Fruit fly (Drosophila melanogaster) whole organism, embryonic: Measurements from ENCODE around the gene HDAC1.

Source experiments
- CG10147 ChIP-seq: fragments of 200-800 bp; sonication (Bioruptor generic); optimal IDR thresholded peaks from 2 replicates; lab custom pipeline; 2019; ENCODE audit warnings: missing biosample characterization, mild to moderate bottlenecking, missing genetic modification characterization, moderate library complexity
- CG1024 ChIP-seq: fragments of 200-800 bp; sonication (Bioruptor generic); IDR thresholded peaks from 2 replicates; pipeline ENCODE4 v1.3.6; 2022; ENCODE audit warnings: missing biosample characterization, missing genetic modification characterization
- CG10321 ChIP-seq: fragments of 200-800 bp; sonication (Bioruptor generic); IDR thresholded peaks from 2 replicates; pipeline ENCODE4 v1.3.6; 2022; ENCODE audit warnings: missing biosample characterization, missing genetic modification characterization
- CG10959 ChIP-seq: fragments of 200-800 bp; sonication (Bioruptor generic); IDR thresholded peaks from 2 replicates; pipeline ENCODE4 v1.3.6; 2022; ENCODE audit warnings: missing biosample characterization, missing genetic modification characterization
- CG11695 ChIP-seq: fragments of 200-800 bp; sonication (Bioruptor generic); IDR thresholded peaks from 3 replicates; pipeline ENCODE4 v1.3.6; 2022; ENCODE audit warnings: missing biosample characterization, missing genetic modification characterization
- CG11696 ChIP-seq: fragments of 200-800 bp; sonication (Bioruptor generic); IDR thresholded peaks from 2 replicates; pipeline ENCODE4 v1.3.6; 2022; ENCODE audit warnings: missing biosample characterization, missing genetic modification characterization
- CG12391 ChIP-seq: fragments of 200-800 bp; sonication (Bioruptor generic); optimal IDR thresholded peaks from 3 replicates; lab custom pipeline; 2018; ENCODE audit warnings: missing biosample characterization, mild to moderate bottlenecking, missing genetic modification characterization, moderate library complexity
- CG12942 ChIP-seq: fragments of 200-800 bp; sonication (Bioruptor generic); optimal IDR thresholded peaks from 3 replicates; lab custom pipeline; 2016; ENCODE audit warnings: missing biosample characterization, missing genetic modification characterization
- CG14667 ChIP-seq: fragments of 200-800 bp; sonication (Bioruptor generic); IDR thresholded peaks from 2 replicates; pipeline ENCODE4 v1.3.6; 2022; ENCODE audit warnings: missing biosample characterization, missing genetic modification characterization
- CG1603 ChIP-seq: fragments of 200-800 bp; sonication (Bioruptor generic); optimal IDR thresholded peaks from 2 replicates; lab custom pipeline; 2019; ENCODE audit warnings: missing biosample characterization, mild to moderate bottlenecking, missing genetic modification characterization, moderate library complexity
- CG16863 ChIP-seq: fragments of 200-800 bp; sonication (Bioruptor generic); optimal IDR thresholded peaks from 3 replicates; lab custom pipeline; 2016; ENCODE audit warnings: missing biosample characterization, missing genetic modification characterization
- CG17568 ChIP-seq: fragments of 200-800 bp; sonication (Bioruptor generic); optimal IDR thresholded peaks from 2 replicates; lab custom pipeline; 2018; ENCODE audit warnings: missing biosample characterization, mild to moderate bottlenecking, missing genetic modification characterization, moderate library complexity
- CG2116 ChIP-seq: fragments of 200-800 bp; sonication (Bioruptor generic); optimal IDR thresholded peaks from 3 replicates; lab custom pipeline; 2018; ENCODE audit warnings: missing biosample characterization, mild to moderate bottlenecking, missing genetic modification characterization
- CG2678 ChIP-seq: fragments of 200-800 bp; sonication (Bioruptor generic); optimal IDR thresholded peaks from 3 replicates; lab custom pipeline; 2019; ENCODE audit warnings: missing biosample characterization, mild to moderate bottlenecking, missing genetic modification characterization, moderate library complexity
- CG30020 ChIP-seq: fragments of 200-800 bp; optimal IDR thresholded peaks from 2 replicates; lab custom pipeline; 2019; ENCODE audit warnings: missing biosample characterization, mild to moderate bottlenecking, missing genetic modification characterization, moderate library complexity
- CG31224 ChIP-seq: fragments of 200-800 bp; sonication (Bioruptor generic); IDR thresholded peaks from 2 replicates; pipeline ENCODE4 v1.3.6; 2022; ENCODE audit warnings: missing biosample characterization, missing genetic modification characterization
- CG3838 ChIP-seq: fragments of 200-800 bp; sonication (Bioruptor generic); optimal IDR thresholded peaks from 3 replicates; lab custom pipeline; 2016; ENCODE audit warnings: missing biosample characterization, missing genetic modification characterization
- CG4730 ChIP-seq: fragments of 200-800 bp; sonication (Bioruptor generic); IDR thresholded peaks from 2 replicates; pipeline ENCODE4 v1.3.6; 2022; ENCODE audit warnings: missing biosample characterization, missing genetic modification characterization
- CG6254 ChIP-seq: fragments of 200-800 bp; sonication (Bioruptor generic); optimal IDR thresholded peaks from 3 replicates; lab custom pipeline; 2017; ENCODE audit warnings: mild to moderate bottlenecking, missing biosample characterization, missing genetic modification reagents, missing genetic modification characterization
- CG6813 ChIP-seq: fragments of 200-800 bp; sonication (Bioruptor generic); optimal IDR thresholded peaks from 2 replicates; lab custom pipeline; 2017; ENCODE audit warnings: missing biosample characterization, missing genetic modification characterization, mild to moderate bottlenecking, moderate library complexity, missing genetic modification reagents
- CG7357 ChIP-seq: fragments of 200-800 bp; sonication (Bioruptor generic); IDR thresholded peaks from 3 replicates; pipeline ENCODE4 v1.3.6; 2022; ENCODE audit warnings: missing biosample characterization, missing genetic modification characterization
- CG9437 ChIP-seq: fragments of 200-800 bp; sonication (Bioruptor generic); optimal IDR thresholded peaks from 2 replicates; lab custom pipeline; 2018; ENCODE audit warnings: missing biosample characterization, mild to moderate bottlenecking, missing genetic modification characterization
- CG9727 ChIP-seq: fragments of 200-800 bp; sonication (Bioruptor generic); optimal IDR thresholded peaks from 3 replicates; lab custom pipeline; 2017; ENCODE audit warnings: missing biosample characterization, mild to moderate bottlenecking, missing genetic modification characterization
- D19A ChIP-seq: fragments of 200-800 bp; optimal IDR thresholded peaks from 3 replicates; lab custom pipeline; 2019; ENCODE audit warnings: missing biosample characterization, mild to moderate bottlenecking, missing genetic modification characterization, moderate library complexity
- Deaf1 ChIP-seq: fragments of 200-800 bp; optimal IDR thresholded peaks from 3 replicates; lab custom pipeline; 2019; ENCODE audit warnings: missing biosample characterization, mild to moderate bottlenecking, missing genetic modification characterization, moderate library complexity
- HHEX ChIP-seq: fragments of 200-800 bp; sonication (Bioruptor generic); optimal IDR thresholded peaks from 3 replicates; lab custom pipeline; 2017; ENCODE audit warnings: missing biosample characterization, mild to moderate bottlenecking, missing genetic modification characterization, missing genetic modification reagents
- HLH54F ChIP-seq: fragments of 200-800 bp; sonication (Bioruptor generic); optimal IDR thresholded peaks from 3 replicates; lab custom pipeline; 2016; ENCODE audit warnings: missing biosample characterization, missing genetic modification characterization
- HLHmδ ChIP-seq: fragments of 200-800 bp; sonication (Bioruptor generic); optimal IDR thresholded peaks from 2 replicates; lab custom pipeline; 2018; ENCODE audit warnings: missing biosample characterization, mild to moderate bottlenecking, missing genetic modification characterization, moderate library complexity
- Hey ChIP-seq: fragments of 200-800 bp; sonication (Bioruptor generic); optimal IDR thresholded peaks from 3 replicates; lab custom pipeline; 2018; ENCODE audit warnings: missing biosample characterization, mild to moderate bottlenecking, missing genetic modification characterization
- Hmx ChIP-seq: fragments of 200-800 bp; sonication (Bioruptor generic); optimal IDR thresholded peaks from 2 replicates; lab custom pipeline; 2016; ENCODE audit warnings: missing biosample characterization, missing genetic modification characterization
- NfI ChIP-seq: fragments of 200-800 bp; sonication (Bioruptor generic); optimal IDR thresholded peaks from 3 replicates; lab custom pipeline; 2018; ENCODE audit warnings: missing biosample characterization, mild to moderate bottlenecking, missing genetic modification characterization, moderate library complexity
- Sin3A ChIP-seq: fragments of >200 bp; optimal IDR thresholded peaks from 2 replicates; lab custom pipeline; 2018
- Tbp ChIP-seq: fragments of >200 bp; optimal IDR thresholded peaks from 2 replicates; lab custom pipeline; 2018; ENCODE audit warnings: missing biosample characterization, missing genetic modification characterization
- al ChIP-seq: fragments of 200-800 bp; sonication (Bioruptor generic); IDR thresholded peaks from 2 replicates; pipeline ENCODE4 v1.3.6; 2022; ENCODE audit warnings: missing biosample characterization, missing genetic modification characterization
- br ChIP-seq: fragments of >200 bp; optimal IDR thresholded peaks from 2 replicates; lab custom pipeline; 2017
- cas ChIP-seq: fragments of 200-800 bp; sonication (Bioruptor generic); IDR thresholded peaks from 2 replicates; pipeline ENCODE4 v1.3.6; 2022; ENCODE audit warnings: missing biosample characterization, missing genetic modification characterization
- chinmo ChIP-seq: fragments of 200-800 bp; sonication (Bioruptor generic); IDR thresholded peaks from 4 replicates; pipeline ENCODE4 v1.3.6; 2022; ENCODE audit warnings: missing biosample characterization, missing genetic modification characterization; ENCODE audit not compliant: partially characterized antibody
- disco-r ChIP-seq: fragments of 200-800 bp; sonication (Bioruptor generic); optimal IDR thresholded peaks from 2 replicates; lab custom pipeline; 2016; ENCODE audit warnings: missing biosample characterization, missing genetic modification characterization
- gem ChIP-seq: fragments of 200-800 bp; sonication (Bioruptor generic); optimal IDR thresholded peaks from 2 replicates; lab custom pipeline; 2019; ENCODE audit warnings: missing biosample characterization, mild to moderate bottlenecking, missing genetic modification characterization, moderate library complexity
- hkb ChIP-seq, 2 experiments: fragments of 200-800 bp in 1 of 2; fragments of >200 bp in 1 of 2; sonication (Bioruptor generic) in 1 of 2; IDR thresholded peaks in 1 of 2; optimal IDR thresholded peaks in 1 of 2; 2 replicates each; pipeline versions ENCODE4 v1.3.6 to Lab custom; 2017 to 2022; ENCODE audit warnings: missing biosample characterization in 1 of 2, missing genetic modification characterization in 1 of 2
- jing ChIP-seq: fragments of 200-800 bp; sonication (Bioruptor generic); optimal IDR thresholded peaks from 2 replicates; lab custom pipeline; 2018; ENCODE audit warnings: missing biosample characterization, mild to moderate bottlenecking, missing genetic modification characterization
- kah ChIP-seq: fragments of 200-800 bp; sonication (Bioruptor generic); optimal IDR thresholded peaks from 2 replicates; lab custom pipeline; 2018; ENCODE audit warnings: missing biosample characterization, mild to moderate bottlenecking, missing genetic modification characterization
- ken ChIP-seq: fragments of 200-800 bp; sonication (Bioruptor generic); IDR thresholded peaks from 3 replicates; pipeline ENCODE4 v1.3.6; 2022; ENCODE audit warnings: missing biosample characterization, missing genetic modification characterization
- lola ChIP-seq, 3 experiments: fragments of >200 bp in 2 of 3; fragments of 200-800 bp in 1 of 3; sonication (Bioruptor generic) in 1 of 3; optimal IDR thresholded peaks; 2 replicates each; lab custom pipeline; 2017 to 2019; ENCODE audit warnings: missing biosample characterization in 3 of 3, missing genetic modification characterization in 3 of 3, mild to moderate bottlenecking in 1 of 3, moderate library complexity in 1 of 3
- luna ChIP-seq: fragments of 200-800 bp; sonication (Bioruptor generic); optimal IDR thresholded peaks from 2 replicates; lab custom pipeline; 2016; ENCODE audit warnings: missing biosample characterization, missing genetic modification characterization
- schlank ChIP-seq: fragments of 200-800 bp; sonication (Bioruptor generic); optimal IDR thresholded peaks from 2 replicates; lab custom pipeline; 2018; ENCODE audit warnings: missing biosample characterization, mild to moderate bottlenecking, missing genetic modification characterization
- so ChIP-seq: fragments of 200-800 bp; sonication (Bioruptor generic); IDR thresholded peaks from 3 replicates; pipeline ENCODE4 v1.3.6; 2022; ENCODE audit warnings: missing biosample characterization, missing genetic modification characterization
- trem ChIP-seq: fragments of 200-800 bp; optimal IDR thresholded peaks from 3 replicates; lab custom pipeline; 2019; ENCODE audit warnings: missing biosample characterization, mild to moderate bottlenecking, missing genetic modification characterization, moderate library complexity
- yki ChIP-seq: fragments of >200 bp; optimal IDR thresholded peaks from 3 replicates; lab custom pipeline; 2018

The HDAC1 gene

dm6 chr3L:4624371-4625154 is 2.0 kb upstream of the HDAC1 start (continued):
- TF ChIP-seq kah (GFP tag; lab: Kevin White, UChicago) (peak; percentile 83), hkb (optimal IDR thresholded peaks at IDR 0.05; lab: Kevin White, UChicago) (no peak), hkb (GFP tag; IDR thresholded peaks at IDR 0.05; lab: Robert Waterston, UW) (peak; percentile 86), CG3838 (GFP tag; lab: Kevin White, UChicago) (peak; percentile 18), gem (tag; lab: Kevin White, UChicago) (peak; percentile 90), CG1024 (GFP tag; lab: Robert Waterston, UW) (peak; percentile 66), schlank (tag; lab: Kevin White, UChicago) (peak; percentile 28), chinmo (GFP tag; lab: Robert Waterston, UW) (0 out of 4 replicates have a peak, but pooled peaks have one; percentile 49), NfI (peak; percentile 91), CG9437 (GFP tag; lab: Kevin White, UChicago) (peak; percentile 88), CG2678 (tag; lab: Kevin White, UChicago) (peak; percentile 95), cas (GFP tag; lab: Robert Waterston, UW) (peak; percentile 63; the same call in 1 of the 2 replicates), CG6254 (GFP tag; lab: Kevin White, UChicago) (peak; percentile 74), CG4730 (GFP tag; lab: Robert Waterston, UW) (peak; percentile 77), CG10959 (GFP tag; lab: Robert Waterston, UW) (peak; percentile 57; the same call in 1 of the 2 replicates), CG9727 (peak; percentile 89), yki (lab: Kevin White, UChicago) (no peak), CG11696 (peak; percentile 55), CG2116 (peak; percentile 58), Tbp (GFP tag; lab: Kevin White, UChicago) (no peak), al (GFP tag; lab: Robert Waterston, UW) (peak; percentile 71), Deaf1 (tag; lab: Kevin White, UChicago) (peak; percentile 51), Hmx (GFP tag; lab: Kevin White, UChicago) (peak; percentile 74), luna (GFP tag; lab: Kevin White, UChicago) (peak; percentile 63), br (lab: Kevin White, UChicago) (no peak), so (GFP tag; lab: Robert Waterston, UW) (peak; percentile 81; the same call in 2 of the 3 replicates), CG6813 (GFP tag; lab: Kevin White, UChicago) (peak; percentile 79), HHEX (GFP tag; lab: Kevin White, UChicago) (peak; percentile 85), CG1603 (peak; percentile 52), CG10321 (GFP tag; lab: Robert Waterston, UW) (0 out of 2 replicates have a peak, but pooled peaks have one; percentile 32), CG7357 (GFP tag; lab: Robert Waterston, UW) (peak; percentile 83), ken (GFP tag; lab: Robert Waterston, UW) (peak; percentile 81; the same call in 2 of the 3 replicates), CG10147 (GFP tag; lab: Kevin White, UChicago) (peak; percentile 85), Hey (tag; lab: Kevin White, UChicago) (no peak), HLHmδ (GFP tag; lab: Kevin White, UChicago) (no peak), CG17568 (GFP tag; lab: Kevin White, UChicago) (peak; percentile 39), CG11695 (peak; percentile 92), CG14667 (GFP tag; lab: Robert Waterston, UW) (peak; percentile 66), CG16863 (GFP tag; lab: Kevin White, UChicago) (peak; percentile 90), CG31224 (peak; percentile 71), HLH54F (GFP tag; lab: Kevin White, UChicago) (peak; percentile 74), disco-r (GFP tag; lab: Kevin White, UChicago) (peak; percentile 54), jing (GFP tag; lab: Kevin White, UChicago) (peak; percentile 74), trem (tag; lab: Kevin White, UChicago) (peak; percentile 56), CG12391 (tag; lab: Kevin White, UChicago) (peak; percentile 91), CG12942 (GFP tag; lab: Kevin White, UChicago) (peak; percentile 77), lola (GFP tag; optimal IDR thresholded peaks at IDR 0.05; lab: Kevin White, UChicago) (peak in 1 of 3 experiments; percentile 87), D19A (tag; lab: Kevin White, UChicago) (peak; percentile 68), Sin3A (no peak), CG30020 (tag; lab: Kevin White, UChicago) (peak; percentile 42)
